Worm (Caenorhabditis elegans): ENCODE data around the gene F10C1.23.

- TF ChIP-seq fos-1 (tag; optimal IDR thresholded peaks at IDR 0.05) (no peak), ztf-11 (tag; optimal IDR thresholded peaks at IDR 0.05) (no peak)
Measured at ce11 chrII:5754168-5754567, 3.7 kb upstream of the F10C1.23 start, which contains the start of gene F10C1.8.
